Fruit fly (Drosophila melanogaster): ENCODE measurements around the gene smp-30.

The smp-30 gene

dm6 chr3R:14740658-14741191 lies 10.3 kb downstream of the smp-30 start (continued):
- peak; percentile 58; the same call in 1 of the 2 replicates for TF ChIP-seq sens-2 (GFP tag; IDR thresholded peaks at IDR 0.05)
- peak; percentile 31 for TF ChIP-seq bab2 (GFP tag; optimal IDR thresholded peaks at IDR 0.05)
- peak; percentile 52; the same call in 1 of the 2 replicates for TF ChIP-seq Xrp1 (GFP tag; IDR thresholded peaks at IDR 0.05)
- TF ChIP-seq lilli (GFP tag; optimal IDR thresholded peaks at IDR 0.05), result peak; percentile 68
- TF ChIP-seq chm (GFP tag; IDR thresholded peaks at IDR 0.05), result peak; percentile 77
- TF ChIP-seq Aef1 (GFP tag; IDR thresholded peaks at IDR 0.05), result peak; percentile 57; the same call in 2 of the 3 replicates
- peak; percentile 75; the same call in 3 of the 4 replicates for TF ChIP-seq Gug (GFP tag; IDR thresholded peaks at IDR 0.05)
- TF ChIP-seq CG4730 (GFP tag; IDR thresholded peaks at IDR 0.05), result peak; percentile 36
- TF ChIP-seq ap (GFP tag; IDR thresholded peaks at IDR 0.05), result no peak
- TF ChIP-seq trem (tag; optimal IDR thresholded peaks at IDR 0.05), result peak; percentile 26
- peak; percentile 97 for TF ChIP-seq CG1832 (GFP tag; optimal IDR thresholded peaks at IDR 0.05)
- peak; percentile 44 for TF ChIP-seq Hr3 (GFP tag; optimal IDR thresholded peaks at IDR 0.05)
- peak; percentile 71 for TF ChIP-seq bcd (GFP tag; optimal IDR thresholded peaks at IDR 0.05)
- TF ChIP-seq mirr (GFP tag; optimal IDR thresholded peaks at IDR 0.05), result peak; percentile 80
- peak; percentile 7; the same call in 1 of the 2 replicates for TF ChIP-seq aop (GFP tag; IDR thresholded peaks at IDR 0.05)
- peak; percentile 42; the same call in 1 of the 3 replicates for TF ChIP-seq CG7357 (GFP tag; IDR thresholded peaks at IDR 0.05)
- TF ChIP-seq Deaf1 (tag; optimal IDR thresholded peaks at IDR 0.05), result peak; percentile 96
- TF ChIP-seq tgo (GFP tag; IDR thresholded peaks at IDR 0.05), result peak; percentile 38; the same call in 2 of the 3 replicates
- no peak for TF ChIP-seq sd (tag; optimal IDR thresholded peaks at IDR 0.05)
- no peak for TF ChIP-seq Lpt (GFP tag; optimal IDR thresholded peaks at IDR 0.05)
- TF ChIP-seq Hr78 (GFP tag; optimal IDR thresholded peaks at IDR 0.05), result peak in 1 of 2 experiments; percentile 32
- peak; percentile 38; the same call in 1 of the 3 replicates for TF ChIP-seq so (GFP tag; IDR thresholded peaks at IDR 0.05)
- TF ChIP-seq CkIIα-i1 (GFP tag; IDR thresholded peaks at IDR 0.05), result no peak
- TF ChIP-seq stwl (tag; optimal IDR thresholded peaks at IDR 0.05), result peak; percentile 96
- TF ChIP-seq CG13894 (tag; optimal IDR thresholded peaks at IDR 0.05), result peak; percentile 84
- TF ChIP-seq CG18599 (GFP tag; optimal IDR thresholded peaks at IDR 0.05), result peak; percentile 58
- peak; percentile 52; the same call in 2 of the 3 replicates for TF ChIP-seq Optix (GFP tag; IDR thresholded peaks at IDR 0.05)
- no peak for TF ChIP-seq Dip2 (GFP tag; IDR thresholded peaks at IDR 0.05)
- TF ChIP-seq fd96Cb (tag; optimal IDR thresholded peaks at IDR 0.05), result no peak
- peak; percentile 7 for TF ChIP-seq Hand (GFP tag; optimal IDR thresholded peaks at IDR 0.05)
- no peak; the same call in 2 of the 3 replicates for TF ChIP-seq CG14050 (GFP tag; IDR thresholded peaks at IDR 0.05)
- peak; percentile 46; the same call in 1 of the 2 replicates for TF ChIP-seq CG10366 (GFP tag; IDR thresholded peaks at IDR 0.05)
- TF ChIP-seq tin (GFP tag; optimal IDR thresholded peaks at IDR 0.05), result peak; percentile 44
- TF ChIP-seq maf-S (GFP tag; optimal IDR thresholded peaks at IDR 0.05), result peak; percentile 56
- 0 out of 2 replicates have a peak, but pooled peaks have one; percentile 21 for TF ChIP-seq cas (GFP tag; IDR thresholded peaks at IDR 0.05)
- TF ChIP-seq Hr39 (optimal IDR thresholded peaks at IDR 0.05), result no peak
- TF ChIP-seq CG8089 (GFP tag; optimal IDR thresholded peaks at IDR 0.05), result peak; percentile 67
- peak; percentile 13 for TF ChIP-seq run (tag; optimal IDR thresholded peaks at IDR 0.05)
- peak; percentile 36 for TF ChIP-seq fd64A (GFP tag; optimal IDR thresholded peaks at IDR 0.05)
- peak; percentile 21 for TF ChIP-seq CG6654 (GFP tag; optimal IDR thresholded peaks at IDR 0.05)
- TF ChIP-seq knrl (GFP tag; IDR thresholded peaks at IDR 0.05; ENCODE audit: partially characterized antibody), result no peak; the same call in 2 of the 3 replicates
- TF ChIP-seq Dip3 (GFP tag; optimal IDR thresholded peaks at IDR 0.05), result peak; percentile 57
- peak; percentile 47; the same call in 1 of the 2 replicates for TF ChIP-seq klu (GFP tag; IDR thresholded peaks at IDR 0.05)
- peak; percentile 33 to 67 for TF ChIP-seq chif (GFP tag; optimal IDR thresholded peaks at IDR 0.05)
- TF ChIP-seq Dp (GFP tag; optimal IDR thresholded peaks at IDR 0.05), result no peak
- peak; percentile 62 for TF ChIP-seq hkb (optimal IDR thresholded peaks at IDR 0.05)
- 0 out of 2 replicates have a peak, but pooled peaks have one; percentile 14 for TF ChIP-seq hkb (GFP tag; IDR thresholded peaks at IDR 0.05)
- TF ChIP-seq Fer2 (tag; optimal IDR thresholded peaks at IDR 0.05), result peak; percentile 26
- peak; percentile 69 for TF ChIP-seq pho (GFP tag; optimal IDR thresholded peaks at IDR 0.05)
- TF ChIP-seq pros (GFP tag; optimal IDR thresholded peaks at IDR 0.05), result peak; percentile 43

Data from whole organism, embryonic.